Fruit fly (Drosophila melanogaster): ENCODE data around the gene CG13311.

The CG13311 gene

DNA sequence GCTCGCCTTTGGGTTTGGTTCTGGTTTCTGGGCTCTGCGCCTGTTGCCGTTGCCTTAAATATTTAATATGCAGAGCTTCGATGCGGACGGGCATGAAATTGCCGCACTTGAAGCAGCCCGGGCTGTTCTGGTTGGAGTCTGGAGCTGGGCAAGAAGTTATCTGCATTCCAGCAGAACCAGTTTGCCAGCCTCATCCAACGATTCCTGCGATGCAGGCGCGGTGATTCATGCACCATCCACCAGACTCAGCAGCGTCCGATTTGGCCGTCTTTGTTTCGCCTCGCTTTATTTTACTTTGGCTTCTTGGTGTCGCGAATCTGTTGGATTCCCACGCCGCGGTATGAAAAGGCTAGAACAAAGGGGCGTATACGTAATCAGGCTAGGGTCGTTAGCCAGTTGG is 17.5 kb upstream of the CG13311 start:
- TF ChIP-seq ss (GFP tag; optimal IDR thresholded peaks at IDR 0.05) (peak in 1 of 2 experiments; percentile 18), Eip75B (GFP tag; optimal IDR thresholded peaks at IDR 0.05) (no peak), CG6276 (GFP tag; optimal IDR thresholded peaks at IDR 0.05) (no peak), Eip78C (GFP tag) (peak; percentile 15), Sox102F (GFP tag; optimal IDR thresholded peaks at IDR 0.05) (peak; percentile 10), CG6808 (GFP tag; optimal IDR thresholded peaks at IDR 0.05) (peak; percentile 6), Met (GFP tag; optimal IDR thresholded peaks at IDR 0.05) (peak; percentile 7), CG6854 (GFP tag; optimal IDR thresholded peaks at IDR 0.05) (peak; percentile 34)

DNA sequence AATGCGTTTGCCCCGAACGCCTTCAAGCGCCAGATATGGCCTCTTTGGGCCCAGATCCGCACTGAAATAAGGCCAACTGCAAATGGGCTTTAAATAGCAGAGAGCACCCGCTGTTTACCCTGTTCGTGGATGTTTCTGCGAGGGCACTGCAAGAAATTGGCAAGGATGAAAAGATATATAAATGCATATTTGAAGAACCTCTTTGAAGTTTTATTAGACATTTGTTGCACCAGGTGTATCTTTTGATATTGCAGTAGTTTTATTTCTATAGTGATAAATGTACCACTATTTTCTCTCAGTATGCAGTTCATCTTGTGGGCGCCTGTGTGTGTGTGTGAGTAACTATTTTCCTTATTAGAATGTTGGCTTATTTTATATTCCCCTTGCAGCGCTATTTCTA is 11.5 kb upstream of the CG13311 start:
- no peak for TF ChIP-seq CG16779 (tag; optimal IDR thresholded peaks at IDR 0.05)
- no peak for TF ChIP-seq CG11902 (GFP tag; optimal IDR thresholded peaks at IDR 0.05)
- TF ChIP-seq cyc (GFP tag; optimal IDR thresholded peaks at IDR 0.05): no peak
- peak; percentile 27 to 31 for TF ChIP-seq ss (GFP tag; optimal IDR thresholded peaks at IDR 0.05)
- TF ChIP-seq CG3919 (GFP tag; optimal IDR thresholded peaks at IDR 0.05): peak; percentile 63
- TF ChIP-seq vri (GFP tag; optimal IDR thresholded peaks at IDR 0.05): no peak
- no peak for TF ChIP-seq CG34406 (GFP tag; optimal IDR thresholded peaks at IDR 0.05)
- no peak for TF ChIP-seq fkh (GFP tag; optimal IDR thresholded peaks at IDR 0.05)
- TF ChIP-seq CG4318 (GFP tag; optimal IDR thresholded peaks at IDR 0.05): peak; percentile 9
- TF ChIP-seq spab (GFP tag; optimal IDR thresholded peaks at IDR 0.05): peak; percentile 46
- TF ChIP-seq CG10631 (GFP tag; optimal IDR thresholded peaks at IDR 0.05): peak; percentile 32
- TF ChIP-seq Hr38 (GFP tag; optimal IDR thresholded peaks at IDR 0.05): no peak
- TF ChIP-seq Hr39 (GFP tag; optimal IDR thresholded peaks at IDR 0.05): peak; percentile 10
- peak; percentile 7 for TF ChIP-seq CG7368 (GFP tag; optimal IDR thresholded peaks at IDR 0.05)
- peak; percentile 41 for TF ChIP-seq CG6808 (GFP tag; optimal IDR thresholded peaks at IDR 0.05)
- TF ChIP-seq Ets21C (GFP tag; optimal IDR thresholded peaks at IDR 0.05): no peak
- TF ChIP-seq CG6276 (GFP tag; optimal IDR thresholded peaks at IDR 0.05): peak; percentile 43
- TF ChIP-seq CG11762 (GFP tag; optimal IDR thresholded peaks at IDR 0.05; ENCODE audit: insufficient read depth): no peak
- TF ChIP-seq CG10669 (GFP tag; optimal IDR thresholded peaks at IDR 0.05): peak; percentile 57
- no peak for TF ChIP-seq CG1621 (tag; optimal IDR thresholded peaks at IDR 0.05)
- TF ChIP-seq svp (GFP tag): no peak
- TF ChIP-seq achi (GFP tag; optimal IDR thresholded peaks at IDR 0.05): peak; percentile 50
- TF ChIP-seq Met (GFP tag; optimal IDR thresholded peaks at IDR 0.05): no peak
- TF ChIP-seq Lpt (GFP tag; optimal IDR thresholded peaks at IDR 0.05): peak; percentile 35
- peak; percentile 63 for TF ChIP-seq Hr4 (GFP tag; optimal IDR thresholded peaks at IDR 0.05)
- TF ChIP-seq esn (GFP tag; optimal IDR thresholded peaks at IDR 0.05): no peak
- TF ChIP-seq pdm3 (GFP tag; optimal IDR thresholded peaks at IDR 0.05): peak; percentile 20
- peak; percentile 5 for TF ChIP-seq lz (GFP tag; optimal IDR thresholded peaks at IDR 0.05)
- peak; percentile 86 for TF ChIP-seq eg (GFP tag; IDR thresholded peaks at IDR 0.05)
- TF ChIP-seq dac (GFP tag; optimal IDR thresholded peaks at IDR 0.05): no peak
- peak; percentile 78 for TF ChIP-seq CG11294 (GFP tag; IDR thresholded peaks at IDR 0.05)
- peak; percentile 44 for TF ChIP-seq Sox14 (GFP tag; optimal IDR thresholded peaks at IDR 0.05)
- peak; percentile 48 for TF ChIP-seq dsx (GFP tag; optimal IDR thresholded peaks at IDR 0.05; ENCODE audit: poor library complexity, severe bottlenecking)
- peak; percentile 30 for TF ChIP-seq Eip75B (GFP tag; optimal IDR thresholded peaks at IDR 0.05)
- no peak for TF ChIP-seq CG31627 (GFP tag; optimal IDR thresholded peaks at IDR 0.05)
- no peak for TF ChIP-seq Eip93F (GFP tag; optimal IDR thresholded peaks at IDR 0.05)
- peak; percentile 68 for TF ChIP-seq CG32006 (GFP tag; optimal IDR thresholded peaks at IDR 0.05)
- TF ChIP-seq CG3032 (tag; optimal IDR thresholded peaks at IDR 0.05): no peak
- peak; percentile 47 for TF ChIP-seq Ets96B (tag; optimal IDR thresholded peaks at IDR 0.05)
- peak; percentile 46 for TF ChIP-seq OdsH (GFP tag; optimal IDR thresholded peaks at IDR 0.05)
- peak; percentile 17 for TF ChIP-seq net (GFP tag; optimal IDR thresholded peaks at IDR 0.05)
- no peak for TF ChIP-seq Blimp-1 (GFP tag; optimal IDR thresholded peaks at IDR 0.05)
- TF ChIP-seq CG6854 (GFP tag; optimal IDR thresholded peaks at IDR 0.05): no peak
- peak; percentile 5 for TF ChIP-seq CG8632 (GFP tag; optimal IDR thresholded peaks at IDR 0.05)
- TF ChIP-seq Sox15 (GFP tag; optimal IDR thresholded peaks at IDR 0.05): no peak
- TF ChIP-seq Smox (GFP tag; optimal IDR thresholded peaks at IDR 0.05): no peak
- peak; percentile 56 for TF ChIP-seq fd59A (GFP tag; optimal IDR thresholded peaks at IDR 0.05)
